Fruit fly (Drosophila melanogaster): ENCODE measurements around the gene LysX.

LysX gene

dm6 chr3L:1152540-1153348, 42.4 kb downstream of the LysX start (continued):
- peak; percentile 27 for TF ChIP-seq bab2 (GFP tag; optimal IDR thresholded peaks at IDR 0.05)
- no peak for TF ChIP-seq CG8765 (GFP tag; IDR thresholded peaks at IDR 0.05)
- TF ChIP-seq CG1603 (tag; optimal IDR thresholded peaks at IDR 0.05): peak; percentile 2
- no peak for TF ChIP-seq CG12071 (GFP tag; optimal IDR thresholded peaks at IDR 0.05)
- TF ChIP-seq Aef1 (GFP tag; IDR thresholded peaks at IDR 0.05): no peak

DNA sequence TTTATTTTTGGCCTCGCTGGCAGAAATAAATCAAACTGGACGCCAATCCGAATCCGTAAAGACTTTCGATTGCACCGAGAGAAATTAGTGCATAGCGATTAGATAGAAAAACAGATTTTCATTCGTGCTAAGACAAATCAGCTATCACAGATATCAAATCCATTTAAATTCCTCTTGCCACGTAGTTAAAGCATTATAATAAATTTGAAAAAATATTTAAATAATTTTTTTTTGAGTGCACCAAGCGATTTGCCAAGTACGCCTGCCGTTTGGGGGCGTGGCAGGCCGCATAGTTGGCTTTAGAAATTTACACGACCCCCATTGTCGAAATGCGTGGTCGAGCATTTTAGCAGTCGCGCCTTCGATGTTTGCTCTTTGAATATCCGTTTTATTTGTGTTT, 43.4 kb downstream of the LysX start:
- TF ChIP-seq CG31365 (tag; optimal IDR thresholded peaks at IDR 0.05): no peak
- no peak for TF ChIP-seq luna (GFP tag; optimal IDR thresholded peaks at IDR 0.05)
- TF ChIP-seq Bgb (GFP tag; IDR thresholded peaks at IDR 0.05; ENCODE audit: partially characterized antibody): no peak
- TF ChIP-seq CG17328 (GFP tag; IDR thresholded peaks at IDR 0.05): peak; percentile 56
- TF ChIP-seq CG13424 (tag; optimal IDR thresholded peaks at IDR 0.05): peak; percentile 49
- TF ChIP-seq Mrtf (GFP tag; IDR thresholded peaks at IDR 0.05): 0 out of 3 replicates have a peak, but pooled peaks have one; percentile 23
- TF ChIP-seq pan (optimal IDR thresholded peaks at IDR 0.05): no peak
- peak in 1 of 2 experiments; percentile 60 for TF ChIP-seq pan (GFP tag; optimal IDR thresholded peaks at IDR 0.05 in 1 of 2, IDR thresholded peaks at IDR 0.05 in 1 of 2)
- TF ChIP-seq CG2678 (tag; optimal IDR thresholded peaks at IDR 0.05): peak; percentile 64
- peak; percentile 41 for TF ChIP-seq esg (GFP tag; conservative IDR thresholded peaks at IDR 0.05)
- peak; percentile 35; the same call in 1 of the 2 replicates for TF ChIP-seq wdn (GFP tag; IDR thresholded peaks at IDR 0.05)
- TF ChIP-seq CG8944 (GFP tag; optimal IDR thresholded peaks at IDR 0.05): no peak
- TF ChIP-seq CG6272 (GFP tag; IDR thresholded peaks at IDR 0.05): peak; percentile 51
- peak; percentile 47; the same call in 1 of the 2 replicates for TF ChIP-seq CG32767 (GFP tag; IDR thresholded peaks at IDR 0.05)
- TF ChIP-seq Ets65A (GFP tag): peak; percentile 86
- TF ChIP-seq bcd (GFP tag; optimal IDR thresholded peaks at IDR 0.05): peak; percentile 49
- TF ChIP-seq Nf-YC (tag; optimal IDR thresholded peaks at IDR 0.05): peak; percentile 4
- TF ChIP-seq CG9817 (tag; optimal IDR thresholded peaks at IDR 0.05): peak; percentile 43
- peak; percentile 5 for TF ChIP-seq Hand (GFP tag; optimal IDR thresholded peaks at IDR 0.05)
- 0 out of 3 replicates have a peak, but pooled peaks have one; percentile 6 for TF ChIP-seq otp (GFP tag; IDR thresholded peaks at IDR 0.05)
- TF ChIP-seq NFAT (GFP tag; IDR thresholded peaks at IDR 0.05): peak; percentile 59
- TF ChIP-seq CG3065 (GFP tag; optimal IDR thresholded peaks at IDR 0.05): peak; percentile 27
- peak; percentile 71 for TF ChIP-seq dysf (GFP tag; IDR thresholded peaks at IDR 0.05)
- TF ChIP-seq en (GFP tag; optimal IDR thresholded peaks at IDR 0.05): no peak
- TF ChIP-seq ind (GFP tag; optimal IDR thresholded peaks at IDR 0.05): peak; percentile 38
- TF ChIP-seq al (GFP tag; IDR thresholded peaks at IDR 0.05): peak; percentile 65
- TF ChIP-seq grau (tag; optimal IDR thresholded peaks at IDR 0.05): peak; percentile 60
- 0 out of 3 replicates have a peak, but pooled peaks have one; percentile 22 for TF ChIP-seq sr (GFP tag; IDR thresholded peaks at IDR 0.05)
- peak; percentile 25 for TF ChIP-seq fd96Cb (tag; optimal IDR thresholded peaks at IDR 0.05)
- peak; percentile 38 for TF ChIP-seq Blimp-1 (GFP tag; optimal IDR thresholded peaks at IDR 0.05)
- 0 out of 2 replicates have a peak, but pooled peaks have one; percentile 51 for TF ChIP-seq HLH3B (GFP tag; IDR thresholded peaks at IDR 0.05)
- TF ChIP-seq CG7372 (GFP tag; IDR thresholded peaks at IDR 0.05): peak; percentile 38; the same call in 1 of the 2 replicates
- no peak for TF ChIP-seq Chrac-16 (GFP tag; optimal IDR thresholded peaks at IDR 0.05)
- TF ChIP-seq Pdp1 (GFP tag; optimal IDR thresholded peaks at IDR 0.05): peak in 1 of 2 experiments; percentile 22
- TF ChIP-seq Asciz (GFP tag; optimal IDR thresholded peaks at IDR 0.05): peak; percentile 25
- peak; percentile 34 for TF ChIP-seq bab2 (GFP tag; optimal IDR thresholded peaks at IDR 0.05)
- no peak for TF ChIP-seq CG33213 (GFP tag; optimal IDR thresholded peaks at IDR 0.05)
- TF ChIP-seq so (GFP tag; IDR thresholded peaks at IDR 0.05): peak; percentile 69; the same call in 2 of the 3 replicates
- TF ChIP-seq sd (tag; optimal IDR thresholded peaks at IDR 0.05): peak; percentile 60
- TF ChIP-seq CG34376 (GFP tag; optimal IDR thresholded peaks at IDR 0.05): no peak
- TF ChIP-seq Dll (GFP tag; IDR thresholded peaks at IDR 0.05; ENCODE audit: partially characterized antibody): no peak
- peak; percentile 42 for TF ChIP-seq CG17612 (GFP tag; IDR thresholded peaks at IDR 0.05)
- no peak for TF ChIP-seq CG4730 (GFP tag; IDR thresholded peaks at IDR 0.05)
- TF ChIP-seq NfI (GFP tag; optimal IDR thresholded peaks at IDR 0.05): peak; percentile 45
